Fruit fly (Drosophila melanogaster): ENCODE data around the gene CG14664.

- no peak for TF ChIP-seq CG7101 (tag; optimal IDR thresholded peaks at IDR 0.05)
- TF ChIP-seq Mnt (GFP tag; optimal IDR thresholded peaks at IDR 0.05), result no peak
- TF ChIP-seq kay (GFP tag; ENCODE audit: borderline replicate concordance), result no peak
These were observed 42.3 kb downstream of the CG14664 start for dm6 chr3R:5266282-5266681.

All from whole organism, adult.